Worm (Caenorhabditis elegans): Measurements from ENCODE around the gene Y102A5C.4.
"Not testable (repeated sequence)": the region's sequence is repeated elsewhere in the genome, so short reads cannot be mapped to it uniquely, and the experiment has no call there.

The Y102A5C.4 gene

ce11 chrV:16927345-16927744, 5.3 kb downstream of the Y102A5C.4 start, which contains the start of gene Y102A5C.36:
Y102A5C.36 (minus strand) TSS chrV:16927445.
- no peak for TF ChIP-seq ceh-18 (tag; optimal IDR thresholded peaks at IDR 0.05)
- TF ChIP-seq ceh-34 (tag; optimal IDR thresholded peaks at IDR 0.05), result no peak
- TF ChIP-seq ceh-14 (tag; optimal IDR thresholded peaks at IDR 0.05), result no peak
- TF ChIP-seq F13H6.1 (tag; optimal IDR thresholded peaks at IDR 0.05), result no peak
- no peak for TF ChIP-seq pros-1 (tag; optimal IDR thresholded peaks at IDR 0.05)

DNA sequence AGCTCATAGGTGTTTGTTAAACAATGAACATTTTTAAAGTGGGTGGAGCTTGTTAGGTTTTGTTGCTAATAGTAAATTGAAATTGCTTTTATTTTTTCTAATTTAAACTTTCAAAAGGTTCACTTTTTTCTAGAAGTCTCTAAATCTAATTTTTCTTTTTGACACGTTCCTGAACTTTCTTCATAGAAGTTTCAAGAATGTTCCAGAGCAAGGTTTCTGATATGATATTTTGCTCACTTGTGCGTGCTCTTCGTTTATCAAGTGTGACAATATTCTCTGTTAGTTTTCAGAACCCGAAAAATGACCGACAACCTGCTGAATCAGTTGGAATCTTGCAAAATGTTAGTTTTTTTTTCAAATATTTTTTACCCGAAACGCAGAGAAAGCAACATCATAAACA, 16.7 kb downstream of the Y102A5C.4 start, which contains the start of gene fbxa-148:
fbxa-148 (plus strand) TSS at position 301 of the 400 bp plus-strand sequence.
- TF ChIP-seq ceh-34, lim-6, Y22D7AL.16 (tag; optimal IDR thresholded peaks at IDR 0.05): not testable (repeated sequence)

DNA sequence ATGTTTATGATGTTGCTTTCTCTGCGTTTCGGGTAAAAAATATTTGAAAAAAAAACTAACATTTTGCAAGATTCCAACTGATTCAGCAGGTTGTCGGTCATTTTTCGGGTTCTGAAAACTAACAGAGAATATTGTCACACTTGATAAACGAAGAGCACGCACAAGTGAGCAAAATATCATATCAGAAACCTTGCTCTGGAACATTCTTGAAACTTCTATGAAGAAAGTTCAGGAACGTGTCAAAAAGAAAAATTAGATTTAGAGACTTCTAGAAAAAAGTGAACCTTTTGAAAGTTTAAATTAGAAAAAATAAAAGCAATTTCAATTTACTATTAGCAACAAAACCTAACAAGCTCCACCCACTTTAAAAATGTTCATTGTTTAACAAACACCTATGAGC, 26.0 kb downstream of the Y102A5C.4 start, which contains the start of gene fbxa-112:
fbxa-112 (minus strand) TSS at position 101 of the 400 bp plus-strand sequence.
- TF ChIP-seq C38D4.7 (GFP tag; optimal IDR thresholded peaks at IDR 0.05); ama-1 (optimal IDR thresholded peaks at IDR 0.05); ets-4 (tag; optimal IDR thresholded peaks at IDR 0.05): not testable (repeated sequence)

- not testable (repeated sequence) for TF ChIP-seq pha-4 (tag; optimal IDR thresholded peaks at IDR 0.05); sox-2 (GFP tag; IDR thresholded peaks at IDR 0.05); ceh-45 (GFP tag; IDR thresholded peaks at IDR 0.05)
Observed at ce11 chrV:16949609-16950008, 27.6 kb downstream of the Y102A5C.4 start, which contains the start of gene fbxa-111. fbxa-111 (minus strand) TSS chrV:16949709.

DNA sequence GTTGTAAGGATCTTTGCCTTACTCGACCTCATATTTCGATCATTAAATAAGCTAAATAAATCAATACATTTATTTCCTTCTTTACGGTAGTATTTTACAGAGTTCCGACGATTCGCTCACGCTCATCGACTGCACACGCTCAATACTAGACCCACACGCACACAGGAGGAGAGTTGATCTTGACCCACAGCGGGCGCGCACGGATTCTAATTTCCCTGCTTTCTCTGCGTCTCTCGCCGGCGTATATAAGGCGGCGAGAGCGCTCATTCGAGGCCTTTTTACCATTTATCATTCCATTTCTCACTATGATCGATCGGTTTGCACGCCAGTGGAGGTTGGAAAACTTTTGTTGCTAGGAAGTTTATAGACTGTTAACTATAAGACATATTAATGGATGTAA, 28.0 kb downstream of the Y102A5C.4 start:
- no peak for TF ChIP-seq unc-3 (GFP tag; conservative IDR thresholded peaks at IDR 0.05)
- TF ChIP-seq unc-3 (tag; optimal IDR thresholded peaks at IDR 0.05), result no peak
- TF ChIP-seq ceh-9 (tag; optimal IDR thresholded peaks at IDR 0.05), result no peak
- no peak for TF ChIP-seq ceh-45 (GFP tag; IDR thresholded peaks at IDR 0.05)
- TF ChIP-seq dve-1 (tag; optimal IDR thresholded peaks at IDR 0.05), result no peak
- TF ChIP-seq sox-2 (GFP tag; IDR thresholded peaks at IDR 0.05), result no peak
- TF ChIP-seq lin-11 (tag; optimal IDR thresholded peaks at IDR 0.05), result no peak
- TF ChIP-seq eyg-1 (tag; optimal IDR thresholded peaks at IDR 0.05), result no peak
- TF ChIP-seq ztf-16 (tag; optimal IDR thresholded peaks at IDR 0.05), result no peak
- no peak for TF ChIP-seq hlh-30 (tag; optimal IDR thresholded peaks at IDR 0.05; ENCODE audit: insufficient read depth)
- TF ChIP-seq ceh-30 (tag; optimal IDR thresholded peaks at IDR 0.05), result no peak
- no peak for TF ChIP-seq tbx-7 (tag; optimal IDR thresholded peaks at IDR 0.05)
- TF ChIP-seq K09A11.1 (tag; optimal IDR thresholded peaks at IDR 0.05; ENCODE audit: insufficient read depth), result no peak
- no peak for TF ChIP-seq odd-2 (tag; optimal IDR thresholded peaks at IDR 0.05)
- TF ChIP-seq lim-6 (tag; optimal IDR thresholded peaks at IDR 0.05), result no peak
- TF ChIP-seq ceh-2 (tag; optimal IDR thresholded peaks at IDR 0.05), result no peak
- TF ChIP-seq F13H6.1 (tag; optimal IDR thresholded peaks at IDR 0.05), result no peak

DNA sequence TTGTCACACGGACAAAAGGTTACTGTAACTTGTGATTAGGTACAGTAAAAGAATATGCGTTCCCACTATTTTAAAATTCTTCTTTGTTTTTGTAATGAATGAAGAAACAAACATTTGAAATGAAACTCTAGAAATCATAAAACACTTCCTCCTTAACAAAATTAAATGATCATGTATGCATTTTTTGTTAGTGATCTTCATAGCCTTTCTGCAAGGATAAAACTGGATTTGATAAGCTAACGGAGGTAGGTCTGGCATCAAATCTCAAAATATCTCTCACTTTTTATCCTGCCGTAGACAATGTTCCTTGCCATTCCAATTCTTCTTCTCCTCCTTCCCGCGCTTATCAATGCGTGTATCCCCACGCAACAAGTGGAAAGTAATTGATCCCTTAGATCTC, 29.5 kb downstream of the Y102A5C.4 start, which contains the start of gene clec-238:
clec-238 (plus strand) TSS at position 301 of the 400 bp plus-strand sequence.
- no peak for TF ChIP-seq unc-55 (GFP tag; optimal IDR thresholded peaks at IDR 0.05)
- no peak for TF ChIP-seq nhr-11 (tag; optimal IDR thresholded peaks at IDR 0.05)
- TF ChIP-seq ceh-31 (tag; optimal IDR thresholded peaks at IDR 0.05), result no peak
- no peak for TF ChIP-seq rnt-1 (tag; optimal IDR thresholded peaks at IDR 0.05)
- TF ChIP-seq Y22D7AL.16 (tag; optimal IDR thresholded peaks at IDR 0.05), result no peak
- no peak for TF ChIP-seq pat-9 (tag; optimal IDR thresholded peaks at IDR 0.05)
- no peak for TF ChIP-seq ref-2 (tag; optimal IDR thresholded peaks at IDR 0.05)
- no peak for TF ChIP-seq T23F11.4 (GFP tag; optimal IDR thresholded peaks at IDR 0.05)
- no peak for TF ChIP-seq elt-4 (tag; optimal IDR thresholded peaks at IDR 0.05)
- no peak for TF ChIP-seq sdc-2 (tag; optimal IDR thresholded peaks at IDR 0.05)
- no peak for TF ChIP-seq lim-6 (tag; optimal IDR thresholded peaks at IDR 0.05)
- TF ChIP-seq ceh-45 (GFP tag; IDR thresholded peaks at IDR 0.05), result no peak

All from whole organism, late embryonic.